Worm (Caenorhabditis elegans) whole organism, L1 larva: ENCODE data around the gene pho-1.

Experiments
- Y116A8C.19 ChIP-seq: sonication (generic microtip); optimal IDR thresholded peaks from 2 replicates; lab custom pipeline; 2016; ENCODE audit warnings: missing compliant biosample characterization, missing genetic modification characterization, borderline replicate concordance
- ceh-88 ChIP-seq: fragments of 200-800 bp; sonication (Bioruptor generic); IDR thresholded peaks from 2 replicates; pipeline ENCODE4 v1.3.6; 2022; ENCODE audit warnings: missing genetic modification characterization, missing compliant biosample characterization
- dsc-1 ChIP-seq: sonication (generic microtip); optimal IDR thresholded peaks from 2 replicates; lab custom pipeline; 2016; ENCODE audit warnings: mild to moderate bottlenecking, missing genetic modification characterization, missing compliant biosample characterization
- lin-15B ChIP-seq: fragments of 150-350 bp; sonication (generic microtip); optimal IDR thresholded peaks from 3 replicates; lab custom pipeline; 2014; ENCODE audit warnings: missing biosample characterization, missing genetic modification characterization
- lin-39 ChIP-seq: fragments of 150-350 bp; optimal IDR thresholded peaks from 2 replicates; lab custom pipeline; 2014; ENCODE audit warnings: missing biosample characterization, missing genetic modification reagents, missing genetic modification characterization
- lir-3 ChIP-seq: sonication (generic microtip); optimal IDR thresholded peaks from 2 replicates; lab custom pipeline; 2016; ENCODE audit warnings: mild to moderate bottlenecking, missing genetic modification characterization, moderate library complexity, missing compliant biosample characterization; ENCODE audit not compliant: poor library complexity
- mef-2 ChIP-seq: fragments of 150-350 bp; optimal IDR thresholded peaks from 2 replicates; lab custom pipeline; 2014; ENCODE audit warnings: missing biosample characterization, missing genetic modification characterization
- nhr-11 ChIP-seq: fragments of 150-350 bp; optimal IDR thresholded peaks from 2 replicates; lab custom pipeline; 2014; ENCODE audit warnings: missing biosample characterization, missing genetic modification characterization
- nhr-12 ChIP-seq: sonication (generic microtip); optimal IDR thresholded peaks from 2 replicates; lab custom pipeline; 2017; ENCODE audit warnings: missing biosample characterization, missing genetic modification characterization
- nhr-71 ChIP-seq: sonication (generic microtip); optimal IDR thresholded peaks from 2 replicates; lab custom pipeline; 2016; ENCODE audit warnings: mild to moderate bottlenecking, missing genetic modification characterization, moderate library complexity, missing compliant biosample characterization
- snpc-4 ChIP-seq: fragments of 150-350 bp; optimal IDR thresholded peaks from 2 replicates; lab custom pipeline; 2014; ENCODE audit warnings: missing biosample characterization, missing genetic modification characterization
- tbx-2 ChIP-seq: sonication (generic microtip); optimal IDR thresholded peaks from 2 replicates; lab custom pipeline; 2016; ENCODE audit warnings: missing genetic modification characterization, missing compliant biosample characterization
- ztf-4 ChIP-seq: fragments of 150-350 bp; optimal IDR thresholded peaks from 2 replicates; lab custom pipeline; 2014; ENCODE audit warnings: missing biosample characterization, missing genetic modification characterization

ce11 chrII:5282192-5282591, 46.5 kb upstream of the pho-1 start, which contains the start of gene pmt-1:
- no peak for TF ChIP-seq tbx-2
- TF ChIP-seq snpc-4: no peak
- no peak for TF ChIP-seq lin-39 (tag; lab: Kevin White, UChicago)
- TF ChIP-seq nhr-11 (tag; lab: Kevin White, UChicago): no peak
- no peak for TF ChIP-seq lir-3 (tag; lab: Kevin White, UChicago)
- TF ChIP-seq mef-2 (tag; lab: Kevin White, UChicago): no peak
- no peak for TF ChIP-seq ztf-4 (tag; lab: Kevin White, UChicago)
- peak; percentile 66 for TF ChIP-seq nhr-71 (tag; lab: Kevin White, UChicago)
- no peak for TF ChIP-seq nhr-12 (tag; lab: Kevin White, UChicago)
- TF ChIP-seq lin-15B (tag; lab: Kevin White, UChicago): no peak
- TF ChIP-seq ceh-88 (GFP tag; lab: Robert Waterston, UW): no peak
- no peak for TF ChIP-seq Y116A8C.19 (tag; lab: Kevin White, UChicago)
- TF ChIP-seq dsc-1: no peak
